Worm (Caenorhabditis elegans) whole organism, late embryonic: ENCODE measurements around the gene ula-1.

Source experiments
- C08G9.2 ChIP-seq: sonication (generic microtip); optimal IDR thresholded peaks from 2 replicates; lab custom pipeline; 2016; ENCODE audit warnings: mild to moderate bottlenecking, missing genetic modification characterization, moderate library complexity, missing compliant biosample characterization
- F13H6.1 ChIP-seq: sonication (generic microtip); optimal IDR thresholded peaks from 2 replicates; lab custom pipeline; 2016; ENCODE audit warnings: missing genetic modification characterization, missing compliant biosample characterization
- K02D7.2 ChIP-seq: sonication (generic microtip); optimal IDR thresholded peaks from 2 replicates; lab custom pipeline; 2017; ENCODE audit warnings: mild to moderate bottlenecking, missing genetic modification characterization, missing compliant biosample characterization
- T23F11.4 ChIP-seq: fragments of 200-800 bp; sonication (Bioruptor generic); optimal IDR thresholded peaks from 2 replicates; lab custom pipeline; 2018; ENCODE audit warnings: mild to moderate bottlenecking, missing genetic modification characterization, missing compliant biosample characterization
- Y22D7AL.16 ChIP-seq: sonication (generic microtip); optimal IDR thresholded peaks from 2 replicates; lab custom pipeline; 2016; ENCODE audit warnings: missing genetic modification characterization, missing compliant biosample characterization
- ahr-1 ChIP-seq: sonication (generic microtip); optimal IDR thresholded peaks from 2 replicates; lab custom pipeline; 2016; ENCODE audit warnings: missing genetic modification characterization, missing compliant biosample characterization
- ama-1 ChIP-seq: fragments of 150-350 bp; optimal IDR thresholded peaks from 2 replicates; lab custom pipeline; 2014
- ceh-18 ChIP-seq: sonication (generic microtip); optimal IDR thresholded peaks from 2 replicates; lab custom pipeline; 2016; ENCODE audit warnings: missing genetic modification characterization, missing compliant biosample characterization
- ceh-19 ChIP-seq: fragments of 200-800 bp; sonication (Bioruptor generic); optimal IDR thresholded peaks from 2 replicates; lab custom pipeline; 2018; ENCODE audit warnings: mild to moderate bottlenecking, missing genetic modification characterization, missing compliant biosample characterization
- ceh-24 ChIP-seq: sonication (generic microtip); optimal IDR thresholded peaks from 2 replicates; lab custom pipeline; 2016; ENCODE audit warnings: mild to moderate bottlenecking, missing genetic modification characterization, missing compliant biosample characterization
- ceh-45 ChIP-seq: fragments of 200-800 bp; sonication (Bioruptor generic); IDR thresholded peaks from 2 replicates; pipeline ENCODE4 v1.3.6; 2022; ENCODE audit warnings: missing genetic modification reagents, missing genetic modification characterization, missing compliant biosample characterization
- ceh-48 ChIP-seq: sonication (generic microtip); optimal IDR thresholded peaks from 2 replicates; lab custom pipeline; 2016; ENCODE audit warnings: missing genetic modification characterization, inconsistent platforms, missing compliant biosample characterization
- ceh-6 ChIP-seq: fragments of 200-800 bp; sonication (Bioruptor generic); optimal IDR thresholded peaks from 2 replicates; lab custom pipeline; 2018; ENCODE audit warnings: mild to moderate bottlenecking, missing genetic modification characterization, missing compliant biosample characterization
- ceh-9 ChIP-seq: sonication (generic microtip); optimal IDR thresholded peaks from 2 replicates; lab custom pipeline; 2016; ENCODE audit warnings: mild to moderate bottlenecking, missing genetic modification characterization, inconsistent platforms, missing compliant biosample characterization
- che-1 ChIP-seq: sonication (generic microtip); optimal IDR thresholded peaks from 2 replicates; lab custom pipeline; 2016; ENCODE audit warnings: mild to moderate bottlenecking, missing genetic modification characterization, missing compliant biosample characterization
- dmd-4 ChIP-seq: sonication (generic microtip); optimal IDR thresholded peaks from 2 replicates; lab custom pipeline; 2016; ENCODE audit warnings: borderline replicate concordance, missing genetic modification characterization, missing compliant biosample characterization
- dve-1 ChIP-seq: sonication (generic microtip); optimal IDR thresholded peaks from 2 replicates; lab custom pipeline; 2017; ENCODE audit warnings: antibody characterized with exemption, mild to moderate bottlenecking, missing genetic modification characterization, missing compliant biosample characterization
- elt-4 ChIP-seq: sonication (generic microtip); optimal IDR thresholded peaks from 2 replicates; lab custom pipeline; 2016; ENCODE audit warnings: missing genetic modification characterization, missing compliant biosample characterization
- ets-4 ChIP-seq: sonication (generic microtip); optimal IDR thresholded peaks from 2 replicates; lab custom pipeline; 2016; ENCODE audit warnings: missing genetic modification characterization, missing compliant biosample characterization
- eyg-1 ChIP-seq: sonication (generic microtip); optimal IDR thresholded peaks from 2 replicates; lab custom pipeline; 2016; ENCODE audit warnings: missing genotype, missing genetic modification characterization, missing compliant biosample characterization
- fax-1 ChIP-seq: sonication (generic microtip); optimal IDR thresholded peaks from 2 replicates; lab custom pipeline; 2016; ENCODE audit warnings: missing genotype, missing genetic modification characterization, missing compliant biosample characterization
- fkh-10 ChIP-seq: fragments of 150-350 bp; optimal IDR thresholded peaks from 2 replicates; lab custom pipeline; 2014; ENCODE audit warnings: missing biosample characterization, missing genetic modification reagents, missing genetic modification characterization
- gmeb-2 ChIP-seq: sonication (generic microtip); optimal IDR thresholded peaks from 2 replicates; lab custom pipeline; 2016; ENCODE audit warnings: missing genetic modification characterization, inconsistent platforms, missing compliant biosample characterization
- hlh-13 ChIP-seq: fragments of 200-800 bp; sonication (Bioruptor generic); optimal IDR thresholded peaks from 2 replicates; lab custom pipeline; 2018; ENCODE audit warnings: mild to moderate bottlenecking, missing genetic modification characterization, missing compliant biosample characterization
- hlh-30 ChIP-seq: sonication (generic microtip); optimal IDR thresholded peaks from 2 replicates; lab custom pipeline; 2017; ENCODE audit warnings: antibody characterized with exemption, missing genetic modification characterization, missing compliant biosample characterization; ENCODE audit not compliant: insufficient read depth
- lim-6 ChIP-seq: sonication (generic microtip); optimal IDR thresholded peaks from 2 replicates; lab custom pipeline; 2016; ENCODE audit warnings: missing genetic modification characterization, missing compliant biosample characterization
- lin-11 ChIP-seq: fragments of 200-800 bp; sonication (Bioruptor generic); optimal IDR thresholded peaks from 2 replicates; lab custom pipeline; 2018; ENCODE audit warnings: mild to moderate bottlenecking, missing genetic modification characterization, missing compliant biosample characterization
- madf-2 ChIP-seq: sonication (generic microtip); optimal IDR thresholded peaks from 2 replicates; lab custom pipeline; 2017; ENCODE audit warnings: missing genetic modification characterization, missing compliant biosample characterization
- nfya-1 ChIP-seq: sonication (generic microtip); optimal IDR thresholded peaks from 2 replicates; lab custom pipeline; 2017; ENCODE audit warnings: missing genetic modification characterization, mild to moderate bottlenecking, missing compliant biosample characterization, antibody characterized with exemption, moderate library complexity
- nhr-232 ChIP-seq: sonication (generic microtip); optimal IDR thresholded peaks from 2 replicates; lab custom pipeline; 2016; ENCODE audit warnings: missing genetic modification characterization, missing compliant biosample characterization
- pag-3 ChIP-seq: sonication (generic microtip); optimal IDR thresholded peaks from 2 replicates; lab custom pipeline; 2016; ENCODE audit warnings: missing compliant biosample characterization, missing genetic modification characterization, borderline replicate concordance
- pat-9 ChIP-seq: fragments of 200-800 bp; sonication (Bioruptor generic); optimal IDR thresholded peaks from 2 replicates; lab custom pipeline; 2018; ENCODE audit warnings: mild to moderate bottlenecking, missing genetic modification characterization, moderate library complexity, missing compliant biosample characterization
- pha-4 ChIP-seq: fragments of 150-350 bp; optimal IDR thresholded peaks from 2 replicates; lab custom pipeline; 2018; ENCODE audit warnings: missing biosample characterization, missing genetic modification reagents, missing genetic modification characterization
- pqm-1 ChIP-seq: sonication (generic microtip); optimal IDR thresholded peaks from 2 replicates; lab custom pipeline; 2016; ENCODE audit warnings: missing genetic modification characterization, missing compliant biosample characterization
- sdc-2 ChIP-seq: sonication (generic microtip); optimal IDR thresholded peaks from 2 replicates; lab custom pipeline; 2016; ENCODE audit warnings: missing genotype, missing genetic modification characterization, missing compliant biosample characterization
- sox-4 ChIP-seq: sonication (generic microtip); optimal IDR thresholded peaks from 2 replicates; lab custom pipeline; 2017; ENCODE audit warnings: mild to moderate bottlenecking, missing genetic modification characterization, inconsistent platforms, missing compliant biosample characterization
- syd-9 ChIP-seq: sonication (generic microtip); optimal IDR thresholded peaks from 2 replicates; lab custom pipeline; 2016; ENCODE audit warnings: mild to moderate bottlenecking, missing genetic modification characterization, moderate library complexity, missing compliant biosample characterization
- tbx-2 ChIP-seq: sonication (generic microtip); optimal IDR thresholded peaks from 2 replicates; lab custom pipeline; 2016; ENCODE audit warnings: missing genetic modification characterization, missing compliant biosample characterization
- tbx-7 ChIP-seq: sonication (generic microtip); optimal IDR thresholded peaks from 2 replicates; lab custom pipeline; 2016; ENCODE audit warnings: missing genotype, missing genetic modification characterization, missing compliant biosample characterization
- ttx-3 ChIP-seq: sonication (generic microtip); optimal IDR thresholded peaks from 2 replicates; lab custom pipeline; 2016; ENCODE audit warnings: missing genetic modification reagents, missing genetic modification characterization, missing compliant biosample characterization
- unc-42 ChIP-seq: sonication (generic microtip); optimal IDR thresholded peaks from 2 replicates; lab custom pipeline; 2016; ENCODE audit warnings: missing genotype, missing genetic modification characterization, missing compliant biosample characterization
- unc-55 ChIP-seq: sonication (generic microtip); optimal IDR thresholded peaks from 2 replicates; lab custom pipeline; 2017; ENCODE audit warnings: missing biosample characterization, missing genetic modification reagents, missing genetic modification characterization
- unc-86 ChIP-seq: sonication (generic microtip); optimal IDR thresholded peaks from 2 replicates; lab custom pipeline; 2016; ENCODE audit warnings: missing genetic modification characterization, missing compliant biosample characterization
- zip-5 ChIP-seq: sonication (generic microtip); optimal IDR thresholded peaks from 2 replicates; lab custom pipeline; 2016; ENCODE audit warnings: missing genetic modification characterization, missing compliant biosample characterization

The ula-1 gene

ce11 chrIII:4912317-4912716 lies 7.8 kb downstream of the ula-1 start, which contains the start of the genes F26F4.9 and cee-1 (continued):
- TF ChIP-seq Y22D7AL.16 (no peak), gmeb-2 (tag; lab: Kevin White, UChicago) (no peak), fkh-10 (GFP tag; lab: Kevin White, UChicago) (no peak), nhr-232 (tag; lab: Kevin White, UChicago) (no peak), zip-5 (peak; percentile 52), unc-55 (GFP tag; lab: Kevin White, UChicago) (peak; percentile 30), dmd-4 (no peak), lim-6 (peak; percentile 39), unc-86 (tag; lab: Kevin White, UChicago) (no peak), ceh-45 (GFP tag; lab: Robert Waterston, UW) (no peak), tbx-2 (tag; lab: Kevin White, UChicago) (no peak), pag-3 (tag; lab: Kevin White, UChicago) (no peak), ceh-19 (GFP tag; lab: Kevin White, UChicago) (no peak), tbx-7 (tag; lab: Kevin White, UChicago) (peak; percentile 71), ceh-18 (tag; lab: Kevin White, UChicago) (peak; percentile 38), che-1 (no peak), nfya-1 (tag; lab: Kevin White, UChicago) (no peak), hlh-13 (no peak), eyg-1 (no peak), hlh-30 (tag; lab: Kevin White, UChicago) (no peak), sox-4 (no peak), syd-9 (tag; lab: Kevin White, UChicago) (no peak), ama-1 (lab: Kevin White, UChicago) (no peak), C08G9.2 (peak; percentile 85), K02D7.2 (tag; lab: Kevin White, UChicago) (no peak), pqm-1 (no peak), unc-42 (tag; lab: Kevin White, UChicago) (no peak), pha-4 (no peak), fax-1 (peak; percentile 2), ahr-1 (tag; lab: Kevin White, UChicago) (no peak), lin-11 (tag; lab: Kevin White, UChicago) (no peak), elt-4 (tag; lab: Kevin White, UChicago) (no peak)

DNA sequence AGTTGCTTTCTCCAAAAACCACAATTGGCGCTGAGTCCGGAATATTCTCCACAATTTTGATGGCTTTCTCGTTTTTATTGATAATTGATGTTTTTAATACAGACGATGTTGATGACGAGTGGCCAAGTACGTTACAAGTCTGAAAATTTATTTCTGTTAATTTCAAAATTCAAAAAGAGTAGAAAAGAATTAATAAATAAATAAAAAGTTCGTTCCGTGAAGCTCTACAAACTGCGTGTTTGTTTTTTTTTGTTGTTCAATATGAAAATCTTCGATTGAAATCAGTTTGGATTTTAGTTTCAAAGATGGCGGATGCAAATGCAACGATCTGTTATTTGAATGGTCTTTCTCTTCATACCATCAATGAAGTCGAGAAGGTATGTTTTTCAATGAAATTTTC lies 9.2 kb downstream of the ula-1 start, which contains the start of gene F26F4.2:
Gene F26F4.2, plus strand, starts transcription at position 301 of the 400 bp plus-strand sequence.
- TF ChIP-seq ceh-48 (tag; lab: Kevin White, UChicago) (no peak), pat-9 (tag; lab: Kevin White, UChicago) (no peak), ceh-45 (GFP tag; lab: Robert Waterston, UW) (no peak), elt-4 (tag; lab: Kevin White, UChicago) (no peak), ceh-24 (tag; lab: Kevin White, UChicago) (no peak), ceh-6 (no peak), dve-1 (no peak), F13H6.1 (tag; lab: Kevin White, UChicago) (no peak), nfya-1 (tag; lab: Kevin White, UChicago) (no peak)

DNA sequence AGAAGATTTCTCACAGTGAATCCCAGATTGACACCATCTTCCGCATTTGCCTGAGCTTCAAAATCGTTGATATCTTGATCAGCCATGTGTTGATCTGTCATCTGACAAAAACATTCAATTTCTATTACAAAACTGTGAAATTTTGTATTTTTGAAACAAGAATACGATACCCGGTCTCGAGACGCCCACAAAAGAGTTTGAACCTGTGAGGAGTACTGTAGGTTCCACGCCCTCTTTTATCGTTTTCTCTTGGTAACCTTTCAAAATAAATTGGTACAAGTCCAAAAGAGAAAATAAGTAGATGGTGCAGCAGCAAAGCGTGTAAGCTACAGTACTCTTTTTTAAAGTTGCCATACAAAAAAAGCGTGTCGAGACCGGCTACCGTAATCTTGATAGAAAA lies 10.2 kb downstream of the ula-1 start, which contains the start of gene F26F4.12:
Gene F26F4.12, minus strand, starts transcription at position 101 of the 400 bp plus-strand sequence.
- TF ChIP-seq ceh-9 (no peak), unc-42 (tag; lab: Kevin White, UChicago) (no peak), pha-4 (no peak), ttx-3 (tag; lab: Kevin White, UChicago) (no peak), T23F11.4 (GFP tag; lab: Kevin White, UChicago) (no peak), nhr-232 (tag; lab: Kevin White, UChicago) (no peak), ets-4 (no peak), C08G9.2 (no peak), tbx-7 (tag; lab: Kevin White, UChicago) (no peak), sdc-2 (tag; lab: Kevin White, UChicago) (no peak), madf-2 (tag; lab: Kevin White, UChicago) (no peak)
